Worm (Caenorhabditis elegans) whole organism, L3 larva: ENCODE data around the gene ceh-30.
"Not testable (repeated sequence)": the region's sequence is repeated elsewhere in the genome, so short reads cannot be mapped to it uniquely, and the experiment has no call there.

ENCODE experiments used
- elt-2 ChIP-seq: sonication (generic microtip); optimal IDR thresholded peaks from 2 replicates; lab custom pipeline; 2016; ENCODE audit warnings: missing genetic modification reagents, mild to moderate bottlenecking, missing genetic modification characterization, missing compliant biosample characterization
- fkh-10 ChIP-seq: sonication (generic microtip); optimal IDR thresholded peaks from 2 replicates; lab custom pipeline; 2017; ENCODE audit warnings: missing biosample characterization, missing genetic modification reagents, missing genetic modification characterization
- nhr-12 ChIP-seq: fragments of 150-350 bp; optimal IDR thresholded peaks from 2 replicates; lab custom pipeline; 2014; ENCODE audit warnings: missing biosample characterization, missing genetic modification characterization
- nhr-28 ChIP-seq: fragments of 150-350 bp; optimal IDR thresholded peaks from 2 replicates; lab custom pipeline; 2014; ENCODE audit warnings: missing biosample characterization, missing genetic modification characterization
- pha-4 ChIP-seq: fragments of 150-350 bp; optimal IDR thresholded peaks from 2 replicates; lab custom pipeline; 2014; ENCODE audit warnings: missing biosample characterization, missing genetic modification reagents, missing genetic modification characterization

DNA sequence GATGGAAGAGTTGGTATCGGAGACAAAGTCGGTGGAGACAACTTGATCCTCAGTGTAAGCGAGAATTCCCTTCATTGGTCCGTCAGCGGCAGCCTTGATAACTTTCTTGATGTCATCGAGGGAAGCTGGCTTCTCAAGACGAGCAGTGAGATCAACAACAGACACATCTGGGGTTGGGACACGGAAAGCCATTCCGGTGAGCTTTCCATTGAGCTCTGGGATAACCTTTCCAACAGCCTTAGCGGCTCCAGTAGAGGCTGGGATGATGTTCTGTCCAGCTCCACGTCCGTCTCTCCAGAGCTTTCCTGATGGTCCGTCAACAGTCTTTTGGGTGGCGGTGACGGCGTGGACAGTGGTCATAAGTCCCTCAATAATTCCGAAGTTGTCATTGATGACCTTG, 50.3 kb downstream of the ceh-30 start:
- not testable (repeated sequence) for TF ChIP-seq nhr-12 (tag; lab: Kevin White, UChicago); pha-4 (tag; lab: Kevin White, UChicago); nhr-28 (tag; lab: Kevin White, UChicago); fkh-10 (GFP tag; lab: Kevin White, UChicago); elt-2 (tag; lab: Kevin White, UChicago)
